Fruit fly (Drosophila melanogaster): ENCODE data around the gene RIOK1.
A peak's percentile ranks its signal among the peaks of the same experiment; 100 is the strongest.

RIOK1 gene

DNA sequence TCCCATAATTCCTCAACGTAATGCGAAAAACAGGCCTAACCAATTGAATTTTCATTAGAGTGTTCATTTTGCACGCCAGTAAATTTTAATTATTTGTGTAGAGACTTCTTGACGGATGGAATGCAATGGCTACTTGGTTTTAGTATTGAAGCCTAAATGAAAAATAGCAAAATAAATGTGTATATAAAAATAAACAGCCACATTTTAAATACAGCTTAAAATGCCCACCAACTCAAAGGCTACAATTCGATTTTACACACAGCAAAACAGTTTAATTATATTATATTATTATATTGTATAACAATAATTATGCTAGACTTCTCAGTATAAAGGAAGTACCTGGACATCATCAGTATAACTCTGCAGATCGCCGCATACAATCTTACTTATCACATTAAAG, 24.0 kb downstream of the RIOK1 start, which contains the start of gene Akr1B (continued):
- TF ChIP-seq CG3281 (GFP tag; optimal IDR thresholded peaks at IDR 0.05) = no peak

DNA sequence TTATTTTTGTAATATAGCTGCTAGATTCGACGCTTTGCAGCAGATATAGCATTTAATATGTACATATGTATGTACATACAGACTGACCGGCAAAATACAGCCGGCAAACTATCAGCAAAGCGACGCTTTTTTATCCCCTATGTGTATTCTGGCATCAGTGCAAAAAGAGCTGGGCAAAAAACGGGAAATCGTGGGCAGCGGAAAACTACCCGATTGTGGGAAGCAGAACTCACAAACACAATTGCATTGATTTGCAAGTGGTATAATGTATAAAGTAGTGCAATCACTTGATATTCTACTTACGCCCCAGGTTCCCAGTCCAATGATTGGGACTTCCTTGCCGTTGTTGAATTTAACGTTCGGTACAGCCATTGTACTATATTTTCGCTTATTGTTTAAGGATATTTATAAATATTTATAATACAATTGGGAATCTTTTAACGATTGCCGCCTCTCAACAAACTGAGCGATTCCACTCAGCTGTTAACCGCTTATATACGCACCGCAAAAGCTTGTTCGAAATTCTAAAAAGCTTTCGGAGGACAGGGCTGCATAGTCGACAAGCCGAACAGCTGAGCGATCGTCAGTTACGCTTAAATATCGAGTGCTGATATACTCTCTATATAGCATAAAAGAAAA, 24.9 kb downstream of the RIOK1 start:
- TF ChIP-seq org-1 (GFP tag; optimal IDR thresholded peaks at IDR 0.05) = no peak
- peak; percentile 94 for TF ChIP-seq CG7928 (GFP tag; optimal IDR thresholded peaks at IDR 0.05)
- no peak for TF ChIP-seq Camta (GFP tag; optimal IDR thresholded peaks at IDR 0.05)
- TF ChIP-seq B-H2 (GFP tag; optimal IDR thresholded peaks at IDR 0.05) = peak; percentile 15
- peak; percentile 41; the same call in 1 of the 3 replicates for TF ChIP-seq row (GFP tag; IDR thresholded peaks at IDR 0.05)
- TF ChIP-seq crp (GFP tag; optimal IDR thresholded peaks at IDR 0.05) = peak in 1 of 2 experiments; percentile 87
- peak; percentile 59 for TF ChIP-seq CG13287 (GFP tag; IDR thresholded peaks at IDR 0.05; ENCODE audit: partially characterized antibody)
- TF ChIP-seq lbe (GFP tag; optimal IDR thresholded peaks at IDR 0.05) = peak; percentile 60
- peak; percentile 33 for TF ChIP-seq E2f2 (GFP tag; IDR thresholded peaks at IDR 0.05)
- TF ChIP-seq unc-4 (GFP tag; IDR thresholded peaks at IDR 0.05; ENCODE audit: partially characterized antibody) = peak; percentile 21; the same call in 1 of the 2 replicates
- TF ChIP-seq CG15601 (tag; optimal IDR thresholded peaks at IDR 0.05) = no peak
- peak; percentile 5 for TF ChIP-seq CG13296 (GFP tag; optimal IDR thresholded peaks at IDR 0.05)
- no peak for TF ChIP-seq CG34422 (GFP tag; IDR thresholded peaks at IDR 0.05)
- TF ChIP-seq CG2199 (GFP tag; IDR thresholded peaks at IDR 0.05) = peak; percentile 91
- peak; percentile 17 for TF ChIP-seq BEAF-32 (GFP tag; optimal IDR thresholded peaks at IDR 0.05)
- peak; percentile 25; the same call in 1 of the 2 replicates for TF ChIP-seq slbo (GFP tag; IDR thresholded peaks at IDR 0.05)
- 0 out of 2 replicates have a peak, but pooled peaks have one; percentile 23 for TF ChIP-seq Drgx (GFP tag; IDR thresholded peaks at IDR 0.05)
- peak; percentile 31; the same call in 1 of the 2 replicates for TF ChIP-seq Bgb (GFP tag; IDR thresholded peaks at IDR 0.05; ENCODE audit: partially characterized antibody)
- peak; percentile 68 for TF ChIP-seq nom (GFP tag; optimal IDR thresholded peaks at IDR 0.05)
- TF ChIP-seq Myb (GFP tag; optimal IDR thresholded peaks at IDR 0.05) = peak; percentile 61
- TF ChIP-seq CG2120 (GFP tag; optimal IDR thresholded peaks at IDR 0.05) = no peak
- TF ChIP-seq chinmo (GFP tag; IDR thresholded peaks at IDR 0.05; ENCODE audit: partially characterized antibody) = peak; percentile 43; the same call in 1 of the 4 replicates
- TF ChIP-seq MBD-R2 (GFP tag; IDR thresholded peaks at IDR 0.05) = peak; percentile 17; the same call in 1 of the 2 replicates
- TF ChIP-seq CG10147 (GFP tag; optimal IDR thresholded peaks at IDR 0.05) = no peak
- peak; percentile 37 for TF ChIP-seq CG7987 (GFP tag; optimal IDR thresholded peaks at IDR 0.05)
- no peak for TF ChIP-seq CG1647 (GFP tag; optimal IDR thresholded peaks at IDR 0.05)
- TF ChIP-seq Med (GFP tag) = peak; percentile 27
- no peak for TF ChIP-seq CG3726 (GFP tag; IDR thresholded peaks at IDR 0.05)
- 0 out of 2 replicates have a peak, but pooled peaks have one; percentile 5 for TF ChIP-seq CG14441 (GFP tag; IDR thresholded peaks at IDR 0.05)
- peak; percentile 25 for TF ChIP-seq pzg (GFP tag; optimal IDR thresholded peaks at IDR 0.05)
- no peak for TF ChIP-seq fd102C (GFP tag; optimal IDR thresholded peaks at IDR 0.05)
- TF ChIP-seq so (GFP tag; IDR thresholded peaks at IDR 0.05) = no peak
- TF ChIP-seq hkb (optimal IDR thresholded peaks at IDR 0.05) = no peak
- TF ChIP-seq hkb (GFP tag; IDR thresholded peaks at IDR 0.05) = no peak
- TF ChIP-seq CG34224 (GFP tag; IDR thresholded peaks at IDR 0.05; ENCODE audit: partially characterized antibody) = peak; percentile 25; the same call in 1 of the 3 replicates
- no peak for TF ChIP-seq CG4282 (GFP tag; optimal IDR thresholded peaks at IDR 0.05)
- TF ChIP-seq Dp (GFP tag; optimal IDR thresholded peaks at IDR 0.05) = peak; percentile 18
- TF ChIP-seq Mrtf (GFP tag; IDR thresholded peaks at IDR 0.05) = no peak
- TF ChIP-seq HmgZ (tag; optimal IDR thresholded peaks at IDR 0.05) = peak; percentile 20
- TF ChIP-seq Max (GFP tag; optimal IDR thresholded peaks at IDR 0.05) = no peak
- TF ChIP-seq CG17912 (GFP tag; optimal IDR thresholded peaks at IDR 0.05) = no peak
- peak; percentile 20 for TF ChIP-seq Fer1 (GFP tag; optimal IDR thresholded peaks at IDR 0.05)
- no peak for TF ChIP-seq CG5245 (GFP tag; optimal IDR thresholded peaks at IDR 0.05)
- peak; percentile 16; the same call in 1 of the 3 replicates for TF ChIP-seq HLH4C (GFP tag; IDR thresholded peaks at IDR 0.05; ENCODE audit: partially characterized antibody)
- peak; percentile 46 for TF ChIP-seq sens (GFP tag)
- peak; percentile 16 for TF ChIP-seq CG15514 (GFP tag; optimal IDR thresholded peaks at IDR 0.05)
